Fruit fly (Drosophila melanogaster) whole organism, wandering third instar larva: ENCODE measurements around the gene Cad89D.

Experiments used
- Hr78 ChIP-seq: fragments of >200 bp; optimal IDR thresholded peaks from 2 replicates; lab custom pipeline; 2017; ENCODE audit warnings: missing biosample characterization, missing genetic modification characterization
- Hr83 ChIP-seq: fragments of 200-300 bp; sonication (Bioruptor generic); optimal IDR thresholded peaks from 2 replicates; lab custom pipeline; 2016; ENCODE audit warnings: missing biosample characterization, mild to moderate bottlenecking, missing genetic modification characterization, moderate library complexity; ENCODE audit not compliant: poor library complexity, severe bottlenecking
- fru ChIP-seq: fragments of 200-800 bp; sonication (Bioruptor generic); optimal IDR thresholded peaks from 3 replicates; lab custom pipeline; 2016; ENCODE audit warnings: missing biosample characterization, mild to moderate bottlenecking, missing genetic modification characterization
- jim ChIP-seq: fragments of 175-275, 200-325 bp; sonication (Bioruptor generic); optimal IDR thresholded peaks from 2 replicates; lab custom pipeline; 2016; ENCODE audit warnings: missing biosample characterization, mild to moderate bottlenecking, missing genetic modification characterization
- pan ChIP-seq: fragments of >200 bp; optimal IDR thresholded peaks from 2 replicates; lab custom pipeline; 2017
- woc ChIP-seq: sonication (Bioruptor generic); optimal IDR thresholded peaks from 2 replicates; lab custom pipeline; 2016; ENCODE audit warnings: missing biosample characterization, mild to moderate bottlenecking, missing genetic modification characterization

- TF ChIP-seq Hr78 (GFP tag; lab: Kevin White, UChicago) (no peak), Hr83 (GFP tag; lab: Kevin White, UChicago) (no peak), fru (GFP tag; lab: Kevin White, UChicago) (no peak), woc (GFP tag; lab: Kevin White, UChicago) (no peak), pan (no peak), jim (GFP tag; lab: Kevin White, UChicago) (no peak)
These were observed 14.2 kb downstream of the Cad89D start, which contains the start of gene Dhfr for dm6 chr3R:16480995-16481394.
